Fruit fly (Drosophila melanogaster): ENCODE data around the gene Traf4.

DNA sequence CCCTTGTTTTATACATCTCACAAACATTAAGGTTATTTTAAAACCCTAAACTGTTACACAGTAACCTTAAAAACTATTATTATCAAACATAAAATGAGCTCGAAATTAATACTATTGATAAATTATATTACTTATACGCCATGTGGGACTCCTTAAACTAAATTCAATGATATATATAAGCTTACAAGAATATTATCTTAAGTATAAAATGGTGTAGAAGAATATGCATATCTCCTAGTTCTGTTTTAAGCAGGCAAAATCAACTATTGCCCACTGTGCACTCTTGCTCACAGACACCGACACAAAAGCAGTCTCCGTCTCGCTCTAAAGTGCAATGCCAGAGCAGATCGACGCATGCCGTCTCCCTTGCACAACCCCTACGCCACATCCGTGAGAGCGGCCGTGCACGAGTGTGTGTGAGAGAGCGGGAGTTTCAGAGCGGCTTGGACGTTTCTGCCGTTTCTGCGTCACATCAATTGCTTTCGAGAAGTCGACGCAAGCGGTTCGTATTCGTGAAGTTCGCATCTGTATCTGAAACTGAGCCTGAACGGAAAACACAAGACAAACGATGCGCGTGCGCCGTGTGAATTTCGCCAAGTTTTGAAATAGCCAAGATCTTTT is 9.9 kb downstream of the Traf4 start:
- TF ChIP-seq h (optimal IDR thresholded peaks at IDR 0.05) (no peak), Sin3A (optimal IDR thresholded peaks at IDR 0.05) (no peak), psq (optimal IDR thresholded peaks at IDR 0.05) (no peak), Myc (optimal IDR thresholded peaks at IDR 0.05) (no peak), ttk (optimal IDR thresholded peaks at IDR 0.05) (no peak), insv (optimal IDR thresholded peaks at IDR 0.05) (no peak)
